Comparison of ENCODE assay signal across 3 fruit fly cellular contexts in genomic region chr3L:1548345-1548970, dm6.
TF ChIP-seq lines count a peak whose summit lies in the region.

No protein-coding gene starts in this region.

TF ChIP-seq in whole organism, adult, 20 proteins besides CTCF, POLR2A, EP300 and RAD21 (continued from another document):
- TF ChIP-seq CG33017 (tag; optimal IDR thresholded peaks at IDR 0.05; lab: Kevin White, UChicago) (peak; percentile 82), Crg-1 (GFP tag; optimal IDR thresholded peaks at IDR 0.05; lab: Kevin White, UChicago) (peak; percentile 17)
TF ChIP-seq in whole organism, adult: peak in this region for 17.

TF ChIP-seq in whole organism, embryonic, 481 proteins besides CTCF, POLR2A, EP300 and RAD21 (continued from another document and continues in another):
- TF ChIP-seq CG12769 (tag; optimal IDR thresholded peaks at IDR 0.05; lab: Kevin White, UChicago), result peak; percentile 33
- TF ChIP-seq E2f1 (GFP tag; IDR thresholded peaks at IDR 0.05; lab: Robert Waterston, UW), result no peak
- TF ChIP-seq stwl (tag; optimal IDR thresholded peaks at IDR 0.05; lab: Kevin White, UChicago), result no peak
- TF ChIP-seq CG33557 (GFP tag; optimal IDR thresholded peaks at IDR 0.05; lab: Kevin White, UChicago), result no peak
- 0 out of 2 replicates have a peak, but pooled peaks have one; percentile 5 for TF ChIP-seq gsb (GFP tag; IDR thresholded peaks at IDR 0.05; lab: Robert Waterston, UW)
- TF ChIP-seq vfl (GFP tag; optimal IDR thresholded peaks at IDR 0.05; lab: Kevin White, UChicago), result no peak
- TF ChIP-seq Drgx (GFP tag; IDR thresholded peaks at IDR 0.05; lab: Robert Waterston, UW), result no peak
- peak; percentile 46 for TF ChIP-seq mirr (GFP tag; optimal IDR thresholded peaks at IDR 0.05; lab: Kevin White, UChicago)
- TF ChIP-seq pzg (GFP tag; optimal IDR thresholded peaks at IDR 0.05; lab: Kevin White, UChicago), result no peak
- TF ChIP-seq lola (GFP tag; optimal IDR thresholded peaks at IDR 0.05; lab: Kevin White, UChicago), result peak in 1 of 3 experiments; percentile 34
- TF ChIP-seq CG13775 (GFP tag; optimal IDR thresholded peaks at IDR 0.05; lab: Kevin White, UChicago), result peak; percentile 42
- TF ChIP-seq CG3726 (GFP tag; IDR thresholded peaks at IDR 0.05; lab: Robert Waterston, UW), result no peak
- TF ChIP-seq CG16815 (GFP tag; optimal IDR thresholded peaks at IDR 0.05; lab: Kevin White, UChicago), result peak; percentile 41
- TF ChIP-seq ap (GFP tag; IDR thresholded peaks at IDR 0.05; lab: Robert Waterston, UW), result no peak; the same call in 1 of the 2 replicates
- peak; percentile 8 to 26 for TF ChIP-seq chif (GFP tag; optimal IDR thresholded peaks at IDR 0.05; lab: Kevin White, UChicago)
- TF ChIP-seq CG11093 (GFP tag; IDR thresholded peaks at IDR 0.05; lab: Robert Waterston, UW), result no peak
- TF ChIP-seq tgo (GFP tag; IDR thresholded peaks at IDR 0.05; lab: Robert Waterston, UW), result peak; percentile 45; the same call in 1 of the 3 replicates
- TF ChIP-seq kah (GFP tag; optimal IDR thresholded peaks at IDR 0.05; lab: Kevin White, UChicago), result no peak
- no peak for TF ChIP-seq HmgD (GFP tag; optimal IDR thresholded peaks at IDR 0.05; lab: Kevin White, UChicago)
- no peak for TF ChIP-seq hkb (optimal IDR thresholded peaks at IDR 0.05; lab: Kevin White, UChicago)
- TF ChIP-seq hkb (GFP tag; IDR thresholded peaks at IDR 0.05; lab: Robert Waterston, UW), result peak; percentile 48; the same call in 1 of the 2 replicates
- peak; percentile 41 for TF ChIP-seq CG6765 (GFP tag; optimal IDR thresholded peaks at IDR 0.05; lab: Kevin White, UChicago)
- TF ChIP-seq Sox100B (GFP tag; optimal IDR thresholded peaks at IDR 0.05; lab: Kevin White, UChicago), result peak; percentile 74
- no peak for TF ChIP-seq Asciz (GFP tag; optimal IDR thresholded peaks at IDR 0.05; lab: Kevin White, UChicago)
- no peak for TF ChIP-seq Camta (GFP tag; optimal IDR thresholded peaks at IDR 0.05; lab: Kevin White, UChicago)
- TF ChIP-seq Dip3 (GFP tag; optimal IDR thresholded peaks at IDR 0.05; lab: Kevin White, UChicago), result peak; percentile 65
- peak; percentile 34 for TF ChIP-seq fu2 (GFP tag; optimal IDR thresholded peaks at IDR 0.05; lab: Kevin White, UChicago)
- peak; percentile 38; the same call in 1 of the 2 replicates for TF ChIP-seq CG6689 (GFP tag; IDR thresholded peaks at IDR 0.05; lab: Robert Waterston, UW)
- no peak for TF ChIP-seq jing (GFP tag; optimal IDR thresholded peaks at IDR 0.05; lab: Kevin White, UChicago)
- no peak for TF ChIP-seq eyg (GFP tag; optimal IDR thresholded peaks at IDR 0.05; lab: Kevin White, UChicago)
- no peak for TF ChIP-seq MESR4 (GFP tag; optimal IDR thresholded peaks at IDR 0.05; lab: Kevin White, UChicago)
- TF ChIP-seq Bgb (GFP tag; IDR thresholded peaks at IDR 0.05; lab: Robert Waterston, UW; ENCODE audit: partially characterized antibody), result no peak
- TF ChIP-seq CG15696 (tag; optimal IDR thresholded peaks at IDR 0.05; lab: Kevin White, UChicago), result peak; percentile 23
- TF ChIP-seq her (GFP tag; optimal IDR thresholded peaks at IDR 0.05; lab: Kevin White, UChicago), result peak; percentile 38
- TF ChIP-seq CG2889 (GFP tag; IDR thresholded peaks at IDR 0.05; lab: Robert Waterston, UW), result no peak
- peak; percentile 65 for TF ChIP-seq CG15011 (GFP tag; optimal IDR thresholded peaks at IDR 0.05; lab: Kevin White, UChicago)
- no peak for TF ChIP-seq CG4730 (GFP tag; IDR thresholded peaks at IDR 0.05; lab: Robert Waterston, UW)
- no peak for TF ChIP-seq CG1792 (GFP tag; optimal IDR thresholded peaks at IDR 0.05; lab: Kevin White, UChicago)
- no peak for TF ChIP-seq sd (tag; optimal IDR thresholded peaks at IDR 0.05; lab: Kevin White, UChicago)
- TF ChIP-seq CG15479 (GFP tag; optimal IDR thresholded peaks at IDR 0.05; lab: Kevin White, UChicago), result no peak
- peak; percentile 79 for TF ChIP-seq Meics (GFP tag; optimal IDR thresholded peaks at IDR 0.05; lab: Kevin White, UChicago)
- no peak for TF ChIP-seq nau (GFP tag; optimal IDR thresholded peaks at IDR 0.05; lab: Kevin White, UChicago)
- no peak for TF ChIP-seq bowl (GFP tag; IDR thresholded peaks at IDR 0.05; lab: Robert Waterston, UW)
- TF ChIP-seq Gug (GFP tag; IDR thresholded peaks at IDR 0.05; lab: Robert Waterston, UW), result no peak; the same call in 3 of the 4 replicates
- TF ChIP-seq Sry-β (GFP tag; optimal IDR thresholded peaks at IDR 0.05; lab: Kevin White, UChicago), result no peak
- TF ChIP-seq ATbp (GFP tag; optimal IDR thresholded peaks at IDR 0.05; lab: Kevin White, UChicago), result no peak
- no peak for TF ChIP-seq CG7963 (GFP tag; IDR thresholded peaks at IDR 0.05; lab: Robert Waterston, UW; ENCODE audit: partially characterized antibody)
- no peak for TF ChIP-seq dati (GFP tag; IDR thresholded peaks at IDR 0.05; lab: Robert Waterston, UW)
- TF ChIP-seq CG17328 (GFP tag; IDR thresholded peaks at IDR 0.05; lab: Robert Waterston, UW), result peak; percentile 55
- TF ChIP-seq nerfin-2 (GFP tag; IDR thresholded peaks at IDR 0.05; lab: Robert Waterston, UW; ENCODE audit: partially characterized antibody), result no peak
- peak; percentile 63 for TF ChIP-seq Bteb2 (GFP tag; optimal IDR thresholded peaks at IDR 0.05; lab: Kevin White, UChicago)
- TF ChIP-seq CG8478 (optimal IDR thresholded peaks at IDR 0.05; lab: Kevin White, UChicago), result no peak
- no peak for TF ChIP-seq tup (GFP tag; optimal IDR thresholded peaks at IDR 0.05; lab: Kevin White, UChicago)
- TF ChIP-seq lilli (GFP tag; optimal IDR thresholded peaks at IDR 0.05; lab: Kevin White, UChicago), result peak; percentile 77
- TF ChIP-seq Kr (GFP tag; optimal IDR thresholded peaks at IDR 0.05; lab: Kevin White, UChicago), result no peak
- no peak for TF ChIP-seq unc-4 (GFP tag; IDR thresholded peaks at IDR 0.05; lab: Robert Waterston, UW; ENCODE audit: partially characterized antibody)
- TF ChIP-seq Ada2b (GFP tag; IDR thresholded peaks at IDR 0.05; lab: Robert Waterston, UW), result peak; percentile 38; the same call in 1 of the 2 replicates
- TF ChIP-seq CG33213 (GFP tag; optimal IDR thresholded peaks at IDR 0.05; lab: Kevin White, UChicago), result no peak
- TF ChIP-seq prd (optimal IDR thresholded peaks at IDR 0.05; lab: Kevin White, UChicago), result no peak
- peak; percentile 51; the same call in 2 of the 3 replicates for TF ChIP-seq prd (GFP tag; IDR thresholded peaks at IDR 0.05; lab: Robert Waterston, UW)
- TF ChIP-seq vnd (GFP tag; IDR thresholded peaks at IDR 0.05; lab: Robert Waterston, UW; ENCODE audit: partially characterized antibody), result no peak
- TF ChIP-seq CG10431 (GFP tag; optimal IDR thresholded peaks at IDR 0.05; lab: Kevin White, UChicago), result no peak
- no peak for TF ChIP-seq HLH4C (GFP tag; IDR thresholded peaks at IDR 0.05; lab: Robert Waterston, UW; ENCODE audit: partially characterized antibody)
- no peak for TF ChIP-seq CG18011 (GFP tag; optimal IDR thresholded peaks at IDR 0.05; lab: Kevin White, UChicago)

TF ChIP-seq in whole organism, prepupa, 60 proteins besides CTCF, POLR2A, EP300 and RAD21 (continued from another document):
- TF ChIP-seq CG6163 (GFP tag; IDR thresholded peaks at IDR 0.05; lab: Robert Waterston, UW) (0 out of 3 replicates have a peak, but pooled peaks have one; percentile 15), Eip78C (GFP tag; lab: Kevin White, UChicago) (peak; percentile 80), Blimp-1 (GFP tag; optimal IDR thresholded peaks at IDR 0.05; lab: Kevin White, UChicago) (peak; percentile 52), Hr39 (GFP tag; optimal IDR thresholded peaks at IDR 0.05; lab: Kevin White, UChicago) (peak; percentile 81), CG3032 (tag; optimal IDR thresholded peaks at IDR 0.05; lab: Kevin White, UChicago) (no peak), Hr4 (GFP tag; optimal IDR thresholded peaks at IDR 0.05; lab: Kevin White, UChicago) (peak; percentile 48), Lpt (GFP tag; optimal IDR thresholded peaks at IDR 0.05; lab: Kevin White, UChicago) (no peak), Hr38 (GFP tag; optimal IDR thresholded peaks at IDR 0.05; lab: Kevin White, UChicago) (no peak), CG6792 (GFP tag; optimal IDR thresholded peaks at IDR 0.05; lab: Kevin White, UChicago) (peak; percentile 56), CG32006 (GFP tag; optimal IDR thresholded peaks at IDR 0.05; lab: Kevin White, UChicago) (peak; percentile 41), CG31627 (GFP tag; optimal IDR thresholded peaks at IDR 0.05; lab: Kevin White, UChicago) (peak; percentile 77), OdsH (GFP tag; optimal IDR thresholded peaks at IDR 0.05; lab: Kevin White, UChicago) (no peak), salr (GFP tag; optimal IDR thresholded peaks at IDR 0.05; lab: Kevin White, UChicago) (no peak), CG8319 (GFP tag; optimal IDR thresholded peaks at IDR 0.05; lab: Kevin White, UChicago) (no peak), svp (GFP tag; lab: Kevin White, UChicago) (peak; percentile 95), CG9139 (GFP tag; optimal IDR thresholded peaks at IDR 0.05; lab: Kevin White, UChicago) (no peak), net (GFP tag; optimal IDR thresholded peaks at IDR 0.05; lab: Kevin White, UChicago) (no peak), CG4318 (GFP tag; optimal IDR thresholded peaks at IDR 0.05; lab: Kevin White, UChicago) (no peak), spab (GFP tag; optimal IDR thresholded peaks at IDR 0.05; lab: Kevin White, UChicago) (no peak), CG8119 (GFP tag; IDR thresholded peaks at IDR 0.05; lab: Robert Waterston, UW) (no peak), CG1621 (tag; optimal IDR thresholded peaks at IDR 0.05; lab: Kevin White, UChicago) (no peak), esn (GFP tag; optimal IDR thresholded peaks at IDR 0.05; lab: Kevin White, UChicago) (peak; percentile 86), pdm3 (GFP tag; optimal IDR thresholded peaks at IDR 0.05; lab: Kevin White, UChicago) (no peak), CG15336 (GFP tag; IDR thresholded peaks at IDR 0.05; lab: Robert Waterston, UW) (no peak), vri (GFP tag; optimal IDR thresholded peaks at IDR 0.05; lab: Kevin White, UChicago) (peak; percentile 58), Ets21C (GFP tag; optimal IDR thresholded peaks at IDR 0.05; lab: Kevin White, UChicago) (peak; percentile 72), Sox15 (GFP tag; optimal IDR thresholded peaks at IDR 0.05; lab: Kevin White, UChicago) (peak; percentile 37), CG6808 (GFP tag; optimal IDR thresholded peaks at IDR 0.05; lab: Kevin White, UChicago) (no peak), ss (GFP tag; optimal IDR thresholded peaks at IDR 0.05; lab: Kevin White, UChicago) (no peak), CG11762 (GFP tag; optimal IDR thresholded peaks at IDR 0.05; lab: Kevin White, UChicago; ENCODE audit: insufficient read depth) (no peak), fkh (GFP tag; optimal IDR thresholded peaks at IDR 0.05; lab: Kevin White, UChicago) (peak; percentile 52), Smox (GFP tag; optimal IDR thresholded peaks at IDR 0.05; lab: Kevin White, UChicago) (peak; percentile 72), fd59A (GFP tag; optimal IDR thresholded peaks at IDR 0.05; lab: Kevin White, UChicago) (no peak), Ets96B (tag; optimal IDR thresholded peaks at IDR 0.05; lab: Kevin White, UChicago) (no peak), acj6 (GFP tag; optimal IDR thresholded peaks at IDR 0.05; lab: Kevin White, UChicago) (peak; percentile 65), Met (GFP tag; optimal IDR thresholded peaks at IDR 0.05; lab: Kevin White, UChicago) (peak; percentile 79), lz (GFP tag; optimal IDR thresholded peaks at IDR 0.05; lab: Kevin White, UChicago) (peak; percentile 82), CG10669 (GFP tag; optimal IDR thresholded peaks at IDR 0.05; lab: Kevin White, UChicago) (no peak), dac (GFP tag; optimal IDR thresholded peaks at IDR 0.05; lab: Kevin White, UChicago) (no peak), Sox102F (GFP tag; optimal IDR thresholded peaks at IDR 0.05; lab: Kevin White, UChicago) (peak; percentile 64), fd85E (GFP tag; optimal IDR thresholded peaks at IDR 0.05; lab: Kevin White, UChicago) (no peak)
